Worm (Caenorhabditis elegans): Measurements from ENCODE around the gene jamp-1.
"Not testable (repeated sequence)": the region's sequence is repeated elsewhere in the genome, so short reads cannot be mapped to it uniquely, and the experiment has no call there.

Gene jamp-1

ce11 chrV:6096559-6097155 is 45.6 kb upstream of the jamp-1 start, which contains the start of gene smut-1:
Gene smut-1, plus strand, starts transcription at chrV:6097105.
- TF ChIP-seq M03D4.4 (tag; optimal IDR thresholded peaks at IDR 0.05) (no peak), mab-5 (tag; optimal IDR thresholded peaks at IDR 0.05) (no peak), ztf-11 (tag; optimal IDR thresholded peaks at IDR 0.05) (no peak), unc-120 (tag; optimal IDR thresholded peaks at IDR 0.05; ENCODE audit: poor library complexity, severe bottlenecking) (no peak), bed-3 (GFP tag; optimal IDR thresholded peaks at IDR 0.05) (no peak), nhr-12 (tag; optimal IDR thresholded peaks at IDR 0.05) (no peak), unc-39 (tag; optimal IDR thresholded peaks at IDR 0.05) (no peak), elt-1 (tag; optimal IDR thresholded peaks at IDR 0.05; ENCODE audit: borderline replicate concordance, insufficient read depth) (no peak), lsy-2 (tag; optimal IDR thresholded peaks at IDR 0.05) (no peak), sem-2 (GFP tag; optimal IDR thresholded peaks at IDR 0.05) (no peak)

- no peak for TF ChIP-seq nhr-28 (tag; optimal IDR thresholded peaks at IDR 0.05)
- no peak for TF ChIP-seq ces-1 (GFP tag; optimal IDR thresholded peaks at IDR 0.05)
- no peak for TF ChIP-seq ham-2 (GFP tag; optimal IDR thresholded peaks at IDR 0.05)
- TF ChIP-seq lin-13 (tag; optimal IDR thresholded peaks at IDR 0.05), result no peak
- TF ChIP-seq drap-1 (GFP tag; optimal IDR thresholded peaks at IDR 0.05), result no peak
- no peak for TF ChIP-seq bed-3 (GFP tag; optimal IDR thresholded peaks at IDR 0.05)
- no peak for TF ChIP-seq M03D4.4 (tag; optimal IDR thresholded peaks at IDR 0.05)
- no peak for TF ChIP-seq nhr-237 (tag; optimal IDR thresholded peaks at IDR 0.05)
- TF ChIP-seq mep-1 (tag; optimal IDR thresholded peaks at IDR 0.05), result no peak
- TF ChIP-seq elt-3 (tag; optimal IDR thresholded peaks at IDR 0.05), result no peak
- TF ChIP-seq nhr-2 (tag; optimal IDR thresholded peaks at IDR 0.05), result no peak
- TF ChIP-seq sem-2 (GFP tag; optimal IDR thresholded peaks at IDR 0.05), result no peak
Measured at ce11 chrV:6095829-6096228, 44.8 kb upstream of the jamp-1 start, which contains the start of gene Y38A10A.7. Gene Y38A10A.7, plus strand, starts transcription at chrV:6096197.

- TF ChIP-seq M03D4.4, pha-4, nhr-76 (tag; optimal IDR thresholded peaks at IDR 0.05): not testable (repeated sequence)
Measured at ce11 chrV:6069968-6070367, 18.9 kb upstream of the jamp-1 start, which contains the start of gene fbxa-214. Gene fbxa-214, minus strand, starts transcription at chrV:6070068.

ce11 chrV:6067112-6067511 is 16.1 kb upstream of the jamp-1 start, which contains the start of gene srh-10:
Gene srh-10, minus strand, starts transcription at chrV:6067140.
- TF ChIP-seq lin-32 (GFP tag; optimal IDR thresholded peaks at IDR 0.05), result no peak
- no peak for TF ChIP-seq nhr-237 (tag; optimal IDR thresholded peaks at IDR 0.05)
- no peak for TF ChIP-seq ceh-83 (GFP tag; optimal IDR thresholded peaks at IDR 0.05)
- TF ChIP-seq elt-3 (tag; optimal IDR thresholded peaks at IDR 0.05), result no peak
- TF ChIP-seq drap-1 (GFP tag; optimal IDR thresholded peaks at IDR 0.05), result no peak
- TF ChIP-seq flh-1 (GFP tag; optimal IDR thresholded peaks at IDR 0.05), result no peak
- TF ChIP-seq cnd-1 (tag; optimal IDR thresholded peaks at IDR 0.05), result no peak
- TF ChIP-seq M03D4.4 (tag; optimal IDR thresholded peaks at IDR 0.05), result no peak
- TF ChIP-seq bed-3 (GFP tag; optimal IDR thresholded peaks at IDR 0.05), result no peak
- TF ChIP-seq nhr-2 (tag; optimal IDR thresholded peaks at IDR 0.05), result no peak
- TF ChIP-seq tbx-8 (GFP tag; optimal IDR thresholded peaks at IDR 0.05), result no peak

ce11 chrV:6063330-6063729 is 12.3 kb upstream of the jamp-1 start, which contains the start of gene Y38A10A.2:
Gene Y38A10A.2, minus strand, starts transcription at chrV:6063430.
- no peak for TF ChIP-seq ceh-43 (GFP tag; optimal IDR thresholded peaks at IDR 0.05)
- no peak for TF ChIP-seq M03D4.4 (tag; optimal IDR thresholded peaks at IDR 0.05)
- no peak for TF ChIP-seq ztf-11 (tag; optimal IDR thresholded peaks at IDR 0.05)
- TF ChIP-seq unc-39 (tag; optimal IDR thresholded peaks at IDR 0.05), result no peak

- no peak for TF ChIP-seq sptf-1 (tag; optimal IDR thresholded peaks at IDR 0.05)
- TF ChIP-seq unc-39 (tag; optimal IDR thresholded peaks at IDR 0.05), result no peak
- TF ChIP-seq mab-5 (tag; optimal IDR thresholded peaks at IDR 0.05), result no peak
- no peak for TF ChIP-seq bed-3 (GFP tag; optimal IDR thresholded peaks at IDR 0.05)
- TF ChIP-seq zip-8 (tag; optimal IDR thresholded peaks at IDR 0.05), result no peak
- TF ChIP-seq ces-1 (GFP tag; optimal IDR thresholded peaks at IDR 0.05), result no peak
- TF ChIP-seq elt-1 (tag; optimal IDR thresholded peaks at IDR 0.05; ENCODE audit: borderline replicate concordance, insufficient read depth), result no peak
- TF ChIP-seq mep-1 (tag; optimal IDR thresholded peaks at IDR 0.05), result no peak
- TF ChIP-seq nhr-28 (tag; optimal IDR thresholded peaks at IDR 0.05), result no peak
- no peak for TF ChIP-seq lin-13 (tag; optimal IDR thresholded peaks at IDR 0.05)
- TF ChIP-seq M03D4.4 (tag; optimal IDR thresholded peaks at IDR 0.05), result no peak
- no peak for TF ChIP-seq nhr-76 (tag; optimal IDR thresholded peaks at IDR 0.05)
- no peak for TF ChIP-seq ham-2 (GFP tag; optimal IDR thresholded peaks at IDR 0.05)
- no peak for TF ChIP-seq tbx-8 (GFP tag; optimal IDR thresholded peaks at IDR 0.05)
- no peak for TF ChIP-seq lsy-2 (tag; optimal IDR thresholded peaks at IDR 0.05)
- no peak for TF ChIP-seq hlh-1 (tag; optimal IDR thresholded peaks at IDR 0.05)
- no peak for TF ChIP-seq drap-1 (GFP tag; optimal IDR thresholded peaks at IDR 0.05)
- no peak for TF ChIP-seq unc-62 (GFP tag; optimal IDR thresholded peaks at IDR 0.05)
- no peak for TF ChIP-seq ceh-83 (GFP tag; optimal IDR thresholded peaks at IDR 0.05)
Measured at ce11 chrV:6055289-6055688, 4.2 kb upstream of the jamp-1 start, which contains the start of gene srd-20. Gene srd-20, plus strand, starts transcription at chrV:6055589.
